Worm (Caenorhabditis elegans) whole organism, L4 larva: ENCODE data around the gene idpb-2.

Experiments
- D1046.2 ChIP-seq: fragments of 200-800 bp; sonication (Bioruptor generic); IDR thresholded peaks from 2 replicates; pipeline ENCODE4 v1.3.6; 2022; ENCODE audit warnings: missing genetic modification characterization, missing compliant biosample characterization
- ama-1 ChIP-seq: fragments of 150-350 bp; optimal IDR thresholded peaks from 2 replicates; lab custom pipeline; 2014; ENCODE audit warnings: inconsistent platforms, mixed read lengths
- ceh-28 ChIP-seq: fragments of 150-350 bp; optimal IDR thresholded peaks from 2 replicates; lab custom pipeline; 2014; ENCODE audit warnings: missing biosample characterization, missing genetic modification reagents, missing genetic modification characterization
- dmd-6 ChIP-seq: fragments of 200-800 bp; sonication (Bioruptor generic); IDR thresholded peaks from 2 replicates; pipeline ENCODE4 v1.3.6; 2022; ENCODE audit warnings: missing genetic modification reagents, missing genetic modification characterization, missing compliant biosample characterization
- fkh-10 ChIP-seq: fragments of 150-350 bp; optimal IDR thresholded peaks from 2 replicates; lab custom pipeline; 2014; ENCODE audit warnings: missing biosample characterization, missing genetic modification reagents, missing genetic modification characterization
- hlh-11 ChIP-seq: fragments of 200-800 bp; sonication (Bioruptor generic); optimal IDR thresholded peaks from 2 replicates; lab custom pipeline; 2018; ENCODE audit warnings: mild to moderate bottlenecking, missing genetic modification characterization, missing compliant biosample characterization
- nhr-237 ChIP-seq: sonication (generic microtip); optimal IDR thresholded peaks from 2 replicates; lab custom pipeline; 2017; ENCODE audit warnings: missing biosample characterization, missing genetic modification characterization
- spr-1 ChIP-seq: sonication (generic microtip); optimal IDR thresholded peaks from 2 replicates; lab custom pipeline; 2016; ENCODE audit warnings: mild to moderate bottlenecking, missing genetic modification characterization, missing compliant biosample characterization
- zag-1 ChIP-seq: fragments of 150-350 bp; optimal IDR thresholded peaks from 2 replicates; lab custom pipeline; 2014; ENCODE audit warnings: missing biosample characterization, missing genetic modification characterization
- ztf-7 ChIP-seq: fragments of 150-350 bp; optimal IDR thresholded peaks from 2 replicates; lab custom pipeline; 2014; ENCODE audit warnings: missing biosample characterization, missing genetic modification characterization

ce11 chrII:5099649-5100048, 30.2 kb upstream of the idpb-2 start, which contains the start of gene C04G6.6:
- TF ChIP-seq D1046.2 (GFP tag; lab: Robert Waterston, UW), result no peak
- TF ChIP-seq zag-1 (tag; lab: Kevin White, UChicago), result no peak
- TF ChIP-seq nhr-237 (tag; lab: Kevin White, UChicago), result no peak
- TF ChIP-seq spr-1, result no peak
- no peak for TF ChIP-seq ceh-28
- no peak for TF ChIP-seq ama-1 (lab: Kevin White, UChicago)
- no peak for TF ChIP-seq dmd-6 (GFP tag; lab: Robert Waterston, UW)
- no peak for TF ChIP-seq ztf-7
- no peak for TF ChIP-seq hlh-11 (tag; lab: Kevin White, UChicago)
- no peak for TF ChIP-seq fkh-10 (GFP tag; lab: Kevin White, UChicago)
